Fruit fly (Drosophila melanogaster): ENCODE results near the gene Hsp27.

The Hsp27 gene

DNA sequence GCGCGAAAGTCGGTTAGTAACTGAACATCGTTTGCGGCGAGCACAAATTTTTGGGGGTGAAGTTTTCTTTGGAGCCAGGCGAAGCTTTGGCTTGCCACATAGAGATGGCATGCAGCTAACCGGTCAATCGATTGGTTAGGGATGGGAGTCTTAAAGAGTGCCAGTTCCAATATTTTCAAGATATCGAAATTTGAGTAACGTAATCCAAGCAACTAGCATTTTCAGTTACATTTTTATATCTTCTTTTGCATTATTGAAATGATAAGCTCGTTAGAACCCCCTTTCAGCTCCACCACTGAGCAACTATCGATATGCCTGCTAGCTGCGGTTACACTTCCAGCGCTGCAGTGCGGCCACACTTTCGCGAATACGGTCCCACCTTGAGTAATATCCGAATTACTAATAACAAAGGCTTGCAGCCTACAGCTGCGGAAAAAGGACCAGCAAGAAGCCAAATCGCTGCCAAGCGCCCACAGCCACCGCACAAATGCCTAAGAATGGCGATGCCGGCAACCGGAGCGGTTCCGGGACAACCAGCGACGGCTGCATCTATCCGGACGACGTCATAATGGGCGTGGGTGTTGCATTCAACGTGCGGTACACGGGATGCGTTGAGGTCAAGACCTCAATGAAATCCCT lies 42.9 kb downstream of the Hsp27 start, which contains the start of the genes Atat and Shc (continued):
- peak; percentile 98 for TF ChIP-seq CG3065 (GFP tag; optimal IDR thresholded peaks at IDR 0.05)
- TF ChIP-seq HmgD (GFP tag; optimal IDR thresholded peaks at IDR 0.05), result peak; percentile 100
- TF ChIP-seq crol (GFP tag; IDR thresholded peaks at IDR 0.05), result peak; percentile 85
- TF ChIP-seq ci (GFP tag; IDR thresholded peaks at IDR 0.05), result peak; percentile 99
- TF ChIP-seq Hsf (GFP tag; optimal IDR thresholded peaks at IDR 0.05), result peak; percentile 100
- peak; percentile 97 for TF ChIP-seq CG13296 (GFP tag; optimal IDR thresholded peaks at IDR 0.05)
- peak; percentile 100 for TF ChIP-seq CG9932 (GFP tag; IDR thresholded peaks at IDR 0.05)
- TF ChIP-seq CG11247 (GFP tag; IDR thresholded peaks at IDR 0.05), result peak; percentile 100
- TF ChIP-seq CG16815 (GFP tag; optimal IDR thresholded peaks at IDR 0.05), result peak; percentile 100
- TF ChIP-seq CG30020 (tag; optimal IDR thresholded peaks at IDR 0.05), result peak; percentile 90
- peak; percentile 98 for TF ChIP-seq gce (GFP tag; IDR thresholded peaks at IDR 0.05)
- peak; percentile 89 for TF ChIP-seq kah (GFP tag; optimal IDR thresholded peaks at IDR 0.05)
- TF ChIP-seq al (GFP tag; IDR thresholded peaks at IDR 0.05), result peak; percentile 100
- peak; percentile 96 for TF ChIP-seq CG2202 (tag; optimal IDR thresholded peaks at IDR 0.05)
- TF ChIP-seq CG17612 (GFP tag; IDR thresholded peaks at IDR 0.05), result peak; percentile 99
- peak; percentile 98 for TF ChIP-seq dmrt11E (tag; optimal IDR thresholded peaks at IDR 0.05)
- peak; percentile 78 for TF ChIP-seq nom (GFP tag; optimal IDR thresholded peaks at IDR 0.05)
- TF ChIP-seq unc-4 (GFP tag; IDR thresholded peaks at IDR 0.05; ENCODE audit: partially characterized antibody), result peak; percentile 95
- TF ChIP-seq CG11398 (GFP tag; optimal IDR thresholded peaks at IDR 0.05), result peak; percentile 99
- peak; percentile 84 for TF ChIP-seq Deaf1 (tag; optimal IDR thresholded peaks at IDR 0.05)
- peak; percentile 99 for TF ChIP-seq tup (GFP tag; optimal IDR thresholded peaks at IDR 0.05)
- peak; percentile 99 for TF ChIP-seq CG8290 (GFP tag; optimal IDR thresholded peaks at IDR 0.05)
- peak; percentile 98 to 100 for TF ChIP-seq CG8290 (tag; optimal IDR thresholded peaks at IDR 0.05)
- peak; percentile 100 for TF ChIP-seq CG7372 (GFP tag; IDR thresholded peaks at IDR 0.05)
- TF ChIP-seq CG17186 (GFP tag; optimal IDR thresholded peaks at IDR 0.05), result peak; percentile 95
- TF ChIP-seq B-H2 (GFP tag; optimal IDR thresholded peaks at IDR 0.05), result peak; percentile 99
- TF ChIP-seq wdn (GFP tag; IDR thresholded peaks at IDR 0.05), result peak; percentile 99
- TF ChIP-seq CG18011 (GFP tag; optimal IDR thresholded peaks at IDR 0.05), result peak; percentile 93
- TF ChIP-seq phol (tag; optimal IDR thresholded peaks at IDR 0.05), result peak; percentile 99
- TF ChIP-seq Tbp (GFP tag; optimal IDR thresholded peaks at IDR 0.05), result no peak
- peak; percentile 99 for TF ChIP-seq repo (GFP tag; optimal IDR thresholded peaks at IDR 0.05)
- TF ChIP-seq CG32772 (GFP tag; IDR thresholded peaks at IDR 0.05), result peak; percentile 100
- TF ChIP-seq Hr3 (GFP tag; optimal IDR thresholded peaks at IDR 0.05), result peak; percentile 100
- TF ChIP-seq hth (optimal IDR thresholded peaks at IDR 0.05), result no peak
- peak; percentile 100 for TF ChIP-seq Med (GFP tag)
- TF ChIP-seq CG15011 (GFP tag; optimal IDR thresholded peaks at IDR 0.05), result peak; percentile 96
- TF ChIP-seq fu2 (GFP tag; optimal IDR thresholded peaks at IDR 0.05), result peak; percentile 100
- TF ChIP-seq fd96Cb (tag; optimal IDR thresholded peaks at IDR 0.05), result peak; percentile 99
- TF ChIP-seq fd64A (GFP tag; optimal IDR thresholded peaks at IDR 0.05), result peak; percentile 89

- TF ChIP-seq CG17612 (GFP tag; IDR thresholded peaks at IDR 0.05) (no peak), disco-r (GFP tag; optimal IDR thresholded peaks at IDR 0.05) (peak; percentile 39), Optix (GFP tag; IDR thresholded peaks at IDR 0.05) (0 out of 3 replicates have a peak, but pooled peaks have one; percentile 35), CG11085 (GFP tag; IDR thresholded peaks at IDR 0.05) (0 out of 2 replicates have a peak, but pooled peaks have one; percentile 30), insv (GFP tag; optimal IDR thresholded peaks at IDR 0.05) (peak in 1 of 2 experiments; percentile 27), CG31441 (GFP tag; IDR thresholded peaks at IDR 0.05) (peak; percentile 41; the same call in 1 of the 2 replicates), tx (GFP tag; optimal IDR thresholded peaks at IDR 0.05) (no peak), aop (GFP tag; IDR thresholded peaks at IDR 0.05) (no peak), grn (GFP tag; optimal IDR thresholded peaks at IDR 0.05) (peak; percentile 91), gem (tag; optimal IDR thresholded peaks at IDR 0.05) (peak; percentile 35), CG14710 (tag; optimal IDR thresholded peaks at IDR 0.05) (peak; percentile 58), CG18262 (tag; optimal IDR thresholded peaks at IDR 0.05) (peak; percentile 50)
Observed at dm6 chr3L:9429665-9430607, 46.1 kb downstream of the Hsp27 start, which contains the start of the genes RpS17 and MTF-1. Gene RpS17 (minus strand): TSS chr3L:9429821. Gene MTF-1 (plus strand): TSS chr3L:9430312.
